Fruit fly (Drosophila melanogaster) whole organism, embryonic: ENCODE measurements around the gene CG31793.

Experiments used
- Antp ChIP-seq: fragments of 200-800 bp; sonication (Bioruptor generic); optimal IDR thresholded peaks from 3 replicates; lab custom pipeline; 2016; ENCODE audit warnings: missing biosample characterization, missing genetic modification characterization
- Asciz ChIP-seq: fragments of 200-800 bp; sonication (Bioruptor generic); optimal IDR thresholded peaks from 2 replicates; lab custom pipeline; 2017; ENCODE audit warnings: missing biosample characterization, mild to moderate bottlenecking, missing genetic modification characterization, missing genetic modification reagents
- Blimp-1 ChIP-seq: fragments of 200-800 bp; sonication (Bioruptor generic); optimal IDR thresholded peaks from 3 replicates; lab custom pipeline; 2018; ENCODE audit warnings: missing biosample characterization, missing genetic modification characterization, mild to moderate bottlenecking, moderate library complexity, missing genetic modification reagents
- Bteb2 ChIP-seq: fragments of 200-800 bp; sonication (Bioruptor generic); optimal IDR thresholded peaks from 2 replicates; lab custom pipeline; 2016; ENCODE audit warnings: missing biosample characterization, missing genetic modification characterization
- C15 ChIP-seq: fragments of 200-800 bp; sonication (Bioruptor generic); IDR thresholded peaks from 3 replicates; pipeline ENCODE4 v1.3.6; 2022; ENCODE audit warnings: missing biosample characterization, missing genetic modification characterization
- CG10267 ChIP-seq: fragments of 200-800 bp; sonication (Bioruptor generic); optimal IDR thresholded peaks from 2 replicates; lab custom pipeline; 2018; ENCODE audit warnings: missing biosample characterization, mild to moderate bottlenecking, missing genetic modification characterization, moderate library complexity
- CG11085 ChIP-seq: fragments of 200-800 bp; sonication (Bioruptor generic); IDR thresholded peaks from 2 replicates; pipeline ENCODE4 v1.3.6; 2022; ENCODE audit warnings: missing biosample characterization, missing genetic modification characterization
- CG12071 ChIP-seq: fragments of 200-800 bp; sonication (Bioruptor generic); optimal IDR thresholded peaks from 3 replicates; lab custom pipeline; 2018; ENCODE audit warnings: missing biosample characterization, mild to moderate bottlenecking, missing genetic modification characterization
- CG13123 ChIP-seq: fragments of 200-800 bp; sonication (Bioruptor generic); optimal IDR thresholded peaks from 2 replicates; lab custom pipeline; 2016; ENCODE audit warnings: missing biosample characterization, missing genetic modification characterization
- CG15269 ChIP-seq: fragments of 200-800 bp; sonication (Bioruptor generic); optimal IDR thresholded peaks from 2 replicates; lab custom pipeline; 2018; ENCODE audit warnings: missing biosample characterization, mild to moderate bottlenecking, missing genetic modification characterization, moderate library complexity
- CG15514 ChIP-seq: fragments of 200-800 bp; sonication (Bioruptor generic); optimal IDR thresholded peaks from 3 replicates; lab custom pipeline; 2017; ENCODE audit warnings: missing biosample characterization, missing genetic modification characterization, mild to moderate bottlenecking, moderate library complexity, missing genetic modification reagents
- CG15601 ChIP-seq: fragments of 200-800 bp; sonication (Bioruptor generic); optimal IDR thresholded peaks from 3 replicates; lab custom pipeline; 2019; ENCODE audit warnings: missing biosample characterization, mild to moderate bottlenecking, missing genetic modification characterization, moderate library complexity
- CG31441 ChIP-seq: fragments of 200-800 bp; sonication (Bioruptor generic); IDR thresholded peaks from 2 replicates; pipeline ENCODE4 v1.3.6; 2022; ENCODE audit warnings: missing biosample characterization, missing genetic modification characterization
- CG3847 ChIP-seq: fragments of 200-800 bp; sonication (Bioruptor generic); IDR thresholded peaks from 2 replicates; pipeline ENCODE4 v1.3.6; 2022; ENCODE audit warnings: missing biosample characterization, missing genetic modification characterization
- CG5180 ChIP-seq: fragments of 200-800 bp; sonication (Bioruptor generic); optimal IDR thresholded peaks from 3 replicates; lab custom pipeline; 2017; ENCODE audit warnings: missing biosample characterization, missing genetic modification characterization, mild to moderate bottlenecking, moderate library complexity, missing genetic modification reagents
- CG7372 ChIP-seq: fragments of 200-800 bp; sonication (Bioruptor generic); IDR thresholded peaks from 2 replicates; pipeline ENCODE4 v1.3.6; 2022; ENCODE audit warnings: missing biosample characterization, missing genetic modification characterization
- Dek ChIP-seq: fragments of 200-800 bp; sonication (Bioruptor generic); optimal IDR thresholded peaks from 3 replicates; lab custom pipeline; 2019; ENCODE audit warnings: missing biosample characterization, mild to moderate bottlenecking, missing genetic modification characterization, moderate library complexity
- Dip2 ChIP-seq: fragments of 200-800 bp; sonication (Bioruptor generic); IDR thresholded peaks from 2 replicates; pipeline ENCODE4 v1.3.6; 2022; ENCODE audit warnings: missing biosample characterization, missing genetic modification characterization
- Dip3 ChIP-seq: fragments of 200-800 bp; sonication (Bioruptor generic); optimal IDR thresholded peaks from 3 replicates; lab custom pipeline; 2016; ENCODE audit warnings: missing biosample characterization, missing genetic modification characterization
- Eip74EF ChIP-seq, 2 experiments: fragments of 200-800 bp in 1 of 2; fragments of >200 bp in 1 of 2; sonication (Bioruptor generic) in 1 of 2; optimal IDR thresholded peaks; 2 replicates each; lab custom pipeline; 2017 to 2019; ENCODE audit warnings: missing biosample characterization in 2 of 2, missing genetic modification characterization in 2 of 2, mild to moderate bottlenecking in 1 of 2, moderate library complexity in 1 of 2
- HmgZ ChIP-seq: fragments of 200-800 bp; sonication (Bioruptor generic); optimal IDR thresholded peaks from 2 replicates; lab custom pipeline; 2018; ENCODE audit warnings: missing biosample characterization, mild to moderate bottlenecking, missing genetic modification characterization
- Hsf ChIP-seq: fragments of 200-800 bp; sonication (Bioruptor generic); optimal IDR thresholded peaks from 3 replicates; lab custom pipeline; 2016; ENCODE audit warnings: missing biosample characterization, missing genetic modification characterization
- Ptx1 ChIP-seq: fragments of 200-800 bp; sonication (Bioruptor generic); IDR thresholded peaks from 2 replicates; pipeline ENCODE4 v1.3.6; 2022; ENCODE audit warnings: missing biosample characterization, missing genetic modification characterization
- Side ChIP-seq: fragments of 200-800 bp; sonication (Bioruptor generic); optimal IDR thresholded peaks from 2 replicates; lab custom pipeline; 2016; ENCODE audit warnings: missing biosample characterization, missing genetic modification characterization
- Stat92E ChIP-seq, 3 experiments: fragments of >200 bp in 2 of 3; fragments of 200-800 bp in 1 of 3; sonication (Bioruptor generic) in 1 of 3; optimal IDR thresholded peaks; 2 replicates each; lab custom pipeline; 2017 to 2019; ENCODE audit warnings: missing biosample characterization in 3 of 3, missing genetic modification characterization in 3 of 3, mild to moderate bottlenecking in 1 of 3, moderate library complexity in 1 of 3
- ash1 ChIP-seq: fragments of 200-800 bp; sonication (Bioruptor generic); optimal IDR thresholded peaks from 2 replicates; lab custom pipeline; 2018; ENCODE audit warnings: missing biosample characterization, mild to moderate bottlenecking, missing genetic modification characterization
- bab2 ChIP-seq: fragments of 200-800 bp; sonication (Bioruptor generic); optimal IDR thresholded peaks from 2 replicates; lab custom pipeline; 2016; ENCODE audit warnings: missing biosample characterization, missing genetic modification characterization
- bowl ChIP-seq: fragments of 200-800 bp; sonication (Bioruptor generic); IDR thresholded peaks from 2 replicates; pipeline ENCODE4 v1.3.6; 2022; ENCODE audit warnings: missing biosample characterization, missing genetic modification characterization
- bsh ChIP-seq, 2 experiments: fragments of 200-800 bp; sonication (Bioruptor generic); optimal IDR thresholded peaks; 2 replicates each; lab custom pipeline; 2017 to 2018; ENCODE audit warnings: mild to moderate bottlenecking in 2 of 2, missing biosample characterization in 2 of 2, missing genetic modification characterization in 2 of 2, moderate library complexity in 1 of 2
- cad ChIP-seq: fragments of >200 bp; optimal IDR thresholded peaks from 2 replicates; lab custom pipeline; 2017; ENCODE audit warnings: missing biosample characterization, missing genetic modification characterization
- ci ChIP-seq: fragments of 200-800 bp; sonication (Bioruptor generic); IDR thresholded peaks from 3 replicates; pipeline ENCODE4 v1.3.6; 2022; ENCODE audit warnings: missing biosample characterization, missing genetic modification characterization
- crp ChIP-seq, 2 experiments: fragments of 200-800 bp; sonication (Bioruptor generic); optimal IDR thresholded peaks; 2 replicates in 1 of 2; 3 replicates in 1 of 2; lab custom pipeline; 2017; ENCODE audit warnings: missing biosample characterization in 2 of 2, missing genetic modification characterization in 2 of 2, mild to moderate bottlenecking in 1 of 2, moderate library complexity in 1 of 2
- dysf ChIP-seq: fragments of 200-800 bp; sonication (Bioruptor generic); IDR thresholded peaks from 3 replicates; pipeline ENCODE4 v1.3.6; 2022; ENCODE audit warnings: missing biosample characterization, missing genetic modification characterization
- fd3F ChIP-seq: fragments of 200-800 bp; sonication (Bioruptor generic); optimal IDR thresholded peaks from 2 replicates; lab custom pipeline; 2018; ENCODE audit warnings: missing biosample characterization, mild to moderate bottlenecking, missing genetic modification characterization, moderate library complexity
- gcm2 ChIP-seq: fragments of 200-800 bp; sonication (Bioruptor generic); optimal IDR thresholded peaks from 2 replicates; lab custom pipeline; 2016; ENCODE audit warnings: missing biosample characterization, missing genetic modification characterization
- inv ChIP-seq: fragments of 200-800 bp; sonication (Bioruptor generic); IDR thresholded peaks from 2 replicates; pipeline ENCODE4 v1.3.6; 2022; ENCODE audit warnings: missing biosample characterization, missing genetic modification characterization; ENCODE audit not compliant: partially characterized antibody
- ken ChIP-seq: fragments of 200-800 bp; sonication (Bioruptor generic); IDR thresholded peaks from 3 replicates; pipeline ENCODE4 v1.3.6; 2022; ENCODE audit warnings: missing biosample characterization, missing genetic modification characterization
- kni ChIP-seq: fragments of 200-800 bp; sonication (Bioruptor generic); optimal IDR thresholded peaks from 3 replicates; lab custom pipeline; 2017; ENCODE audit warnings: mild to moderate bottlenecking, missing biosample characterization, missing genetic modification reagents, missing genetic modification characterization
- lov ChIP-seq, 2 experiments: fragments of 200-800 bp in 1 of 2; fragments of >200 bp in 1 of 2; sonication (Bioruptor generic) in 1 of 2; IDR thresholded peaks in 1 of 2; optimal IDR thresholded peaks in 1 of 2; 2 replicates in 1 of 2; 3 replicates in 1 of 2; pipeline versions ENCODE4 v1.3.6 to Lab custom; 2017 to 2022; ENCODE audit warnings: missing biosample characterization in 1 of 2, missing genetic modification characterization in 1 of 2
- nmo ChIP-seq: fragments of 200-800 bp; sonication (Bioruptor generic); optimal IDR thresholded peaks from 2 replicates; lab custom pipeline; 2018; ENCODE audit warnings: missing biosample characterization, mild to moderate bottlenecking, missing genetic modification characterization, moderate library complexity
- otp ChIP-seq: fragments of 200-800 bp; sonication (Bioruptor generic); IDR thresholded peaks from 3 replicates; pipeline ENCODE4, ENCODE4 v1.3.6; 2022; ENCODE audit warnings: missing biosample characterization, missing genetic modification characterization
- pfk ChIP-seq: fragments of 200-800 bp; sonication (Bioruptor generic); optimal IDR thresholded peaks from 2 replicates; lab custom pipeline; 2018; ENCODE audit warnings: missing biosample characterization, mild to moderate bottlenecking, missing genetic modification characterization, moderate library complexity
- scrt ChIP-seq: fragments of 200-800 bp; sonication (Bioruptor generic); optimal IDR thresholded peaks from 2 replicates; lab custom pipeline; 2018; ENCODE audit warnings: missing biosample characterization, mild to moderate bottlenecking, missing genetic modification characterization, moderate library complexity
- toy ChIP-seq: fragments of 200-800 bp; sonication (Bioruptor generic); IDR thresholded peaks from 2 replicates; pipeline ENCODE4 v1.3.6; 2022; ENCODE audit warnings: missing biosample characterization, missing genetic modification characterization
- ttk ChIP-seq: fragments of 200-800 bp; sonication (Bioruptor generic); IDR thresholded peaks from 2 replicates; pipeline ENCODE4 v2.1.2; 2022; ENCODE audit warnings: missing biosample characterization, missing genetic modification characterization
- unpg ChIP-seq: fragments of 200-800 bp; sonication (Bioruptor generic); optimal IDR thresholded peaks from 3 replicates; lab custom pipeline; 2018; ENCODE audit warnings: missing biosample characterization, mild to moderate bottlenecking, missing genetic modification characterization, moderate library complexity
- usp ChIP-seq: fragments of >200 bp; optimal IDR thresholded peaks from 2 replicates; lab custom pipeline; 2017; ENCODE audit warnings: missing biosample characterization, missing genetic modification characterization
- zen2 ChIP-seq: fragments of 200-800 bp; sonication (Bioruptor generic); IDR thresholded peaks from 3 replicates; pipeline ENCODE4 v1.3.6; 2022; ENCODE audit warnings: missing biosample characterization, missing genetic modification characterization; ENCODE audit not compliant: partially characterized antibody

CG31793 gene

DNA sequence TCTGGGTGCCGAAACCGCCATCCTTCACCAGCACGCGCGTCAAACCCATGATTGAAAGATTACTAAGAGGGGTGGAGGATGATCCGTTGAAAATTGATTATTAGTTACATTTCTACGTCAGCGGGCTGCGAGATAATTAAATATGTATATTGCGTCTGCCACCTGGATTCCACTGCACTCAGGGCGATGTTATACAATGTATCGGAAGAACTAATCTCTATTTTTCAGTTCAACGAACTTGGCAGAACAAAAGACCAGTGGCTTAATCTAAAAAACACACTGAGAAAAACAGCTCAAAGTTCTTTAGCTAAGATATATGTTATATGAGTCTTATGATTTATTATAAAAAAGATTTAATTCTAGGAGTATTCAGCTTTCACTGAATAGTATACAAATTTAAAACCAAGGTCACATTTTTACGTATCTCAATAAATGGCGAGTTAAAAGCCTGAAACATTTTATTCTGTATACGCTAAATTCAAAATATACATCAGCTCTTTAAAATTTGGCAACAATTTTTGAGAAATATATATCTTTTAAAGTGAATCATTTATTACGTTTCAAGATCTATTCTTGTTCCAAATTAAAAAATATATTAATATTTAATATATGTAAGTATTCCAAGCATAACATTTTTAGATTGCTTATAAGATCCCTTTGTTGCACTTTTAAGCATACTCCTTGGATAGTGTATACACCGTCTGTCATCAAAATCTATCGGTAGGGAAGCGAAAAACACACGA lies 49.5 kb upstream of the CG31793 start (continued):
- no peak for TF ChIP-seq CG5180 (GFP tag; lab: Kevin White, UChicago)
- no peak for TF ChIP-seq CG13123 (GFP tag; lab: Kevin White, UChicago)
- TF ChIP-seq Dek (tag; lab: Kevin White, UChicago) = peak; percentile 36
- peak; percentile 59; the same call in 1 of the 3 replicates for TF ChIP-seq dysf
- no peak for TF ChIP-seq CG11085 (GFP tag; lab: Robert Waterston, UW)
- TF ChIP-seq HmgZ (tag; lab: Kevin White, UChicago) = peak; percentile 10
- TF ChIP-seq ken = no peak
- TF ChIP-seq CG31441 (GFP tag; lab: Robert Waterston, UW) = no peak
- TF ChIP-seq bab2 (GFP tag; lab: Kevin White, UChicago) = no peak
- TF ChIP-seq bsh (GFP tag; optimal IDR thresholded peaks at IDR 0.05; lab: Kevin White, UChicago) = peak in 1 of 2 experiments; percentile 6
- no peak for TF ChIP-seq zen2 (GFP tag; lab: Robert Waterston, UW)
- TF ChIP-seq Ptx1 = 0 out of 2 replicates have a peak, but pooled peaks have one; percentile 13
- peak; percentile 38 for TF ChIP-seq fd3F
- TF ChIP-seq otp (GFP tag; lab: Robert Waterston, UW) = no peak
- TF ChIP-seq Asciz (GFP tag; lab: Kevin White, UChicago) = no peak
- no peak for TF ChIP-seq Antp
- TF ChIP-seq unpg = peak; percentile 17
- no peak for TF ChIP-seq kni (GFP tag; lab: Kevin White, UChicago)
- TF ChIP-seq CG10267 = peak; percentile 13
- TF ChIP-seq CG3847 (GFP tag; lab: Robert Waterston, UW) = 0 out of 2 replicates have a peak, but pooled peaks have one; percentile 14
- no peak for TF ChIP-seq ash1
- no peak for TF ChIP-seq CG12071 (GFP tag; lab: Kevin White, UChicago)
- no peak for TF ChIP-seq Eip74EF (GFP tag; optimal IDR thresholded peaks at IDR 0.05; lab: Kevin White, UChicago)
- TF ChIP-seq Stat92E (GFP tag; optimal IDR thresholded peaks at IDR 0.05; lab: Kevin White, UChicago) = no peak
- TF ChIP-seq cad (GFP tag; lab: Kevin White, UChicago) = no peak
- TF ChIP-seq inv = no peak
- no peak for TF ChIP-seq gcm2 (GFP tag; lab: Kevin White, UChicago)
- TF ChIP-seq Dip3 (GFP tag; lab: Kevin White, UChicago) = no peak
- TF ChIP-seq CG15269 (tag; lab: Kevin White, UChicago) = peak; percentile 47
- no peak for TF ChIP-seq ci (GFP tag; lab: Robert Waterston, UW)
- TF ChIP-seq CG15601 (tag; lab: Kevin White, UChicago) = no peak
- TF ChIP-seq C15 = no peak
- TF ChIP-seq toy (GFP tag; lab: Robert Waterston, UW) = no peak
- TF ChIP-seq Dip2 (GFP tag; lab: Robert Waterston, UW) = no peak
- no peak for TF ChIP-seq lov (optimal IDR thresholded peaks at IDR 0.05; lab: Kevin White, UChicago)
- no peak for TF ChIP-seq lov (GFP tag; IDR thresholded peaks at IDR 0.05; lab: Robert Waterston, UW)
- TF ChIP-seq bowl (GFP tag; lab: Robert Waterston, UW) = no peak
- TF ChIP-seq Side (GFP tag; lab: Kevin White, UChicago) = no peak
- TF ChIP-seq Bteb2 = no peak
- no peak for TF ChIP-seq pfk (GFP tag; lab: Kevin White, UChicago)
- no peak for TF ChIP-seq Hsf (GFP tag; lab: Kevin White, UChicago)
- TF ChIP-seq CG15514 = no peak
- peak; percentile 24 for TF ChIP-seq nmo (GFP tag; lab: Kevin White, UChicago)
- no peak for TF ChIP-seq scrt (GFP tag; lab: Kevin White, UChicago)
- no peak for TF ChIP-seq crp (GFP tag; optimal IDR thresholded peaks at IDR 0.05; lab: Kevin White, UChicago)
- no peak for TF ChIP-seq usp (GFP tag; lab: Kevin White, UChicago)
- peak; percentile 24 for TF ChIP-seq Blimp-1 (GFP tag; lab: Kevin White, UChicago)
- no peak for TF ChIP-seq ttk (GFP tag; lab: Robert Waterston, UW)
- TF ChIP-seq CG7372 (GFP tag; lab: Robert Waterston, UW) = no peak
